Fruit fly (Drosophila melanogaster): ENCODE data around the gene CG15330.
A peak's percentile ranks its signal among the peaks of the same experiment; 100 is the strongest.

The CG15330 gene

DNA sequence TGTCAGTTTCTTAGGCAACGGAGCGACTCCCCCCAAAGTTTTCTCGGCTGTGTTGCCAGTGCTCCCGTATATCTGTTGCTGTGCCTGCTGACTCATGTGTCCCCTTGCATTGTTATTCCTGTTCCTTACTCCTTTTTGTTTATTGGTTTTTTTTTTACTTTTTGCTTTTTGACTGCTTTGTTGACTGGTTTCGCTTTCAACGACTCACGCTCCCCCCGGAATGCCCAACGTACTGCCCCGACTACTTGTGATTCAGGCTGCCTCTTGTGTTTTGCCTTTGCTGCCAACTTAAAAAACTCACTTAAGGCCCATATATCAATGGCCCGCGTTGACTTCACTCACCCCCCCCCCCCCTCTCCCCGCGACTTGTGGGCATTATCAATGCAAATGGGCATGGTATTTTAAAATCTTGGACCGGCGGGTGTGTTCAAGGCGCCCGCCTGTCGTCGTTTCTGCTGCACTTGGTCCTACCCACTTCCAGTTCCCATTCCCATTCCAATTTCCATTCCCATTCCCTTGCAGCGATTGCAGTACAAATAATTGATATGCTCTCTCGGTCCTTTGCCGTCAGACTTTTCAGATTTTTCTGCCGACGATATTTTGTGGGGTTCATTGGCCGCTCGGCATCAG, 17.6 kb downstream of the CG15330 start:
- TF ChIP-seq Jra (GFP tag; optimal IDR thresholded peaks at IDR 0.05) (peak; percentile 38), HLH106 (tag; optimal IDR thresholded peaks at IDR 0.05) (no peak), psq (GFP tag; optimal IDR thresholded peaks at IDR 0.05) (peak; percentile 61), h (GFP tag; optimal IDR thresholded peaks at IDR 0.05) (peak; percentile 20), brk (GFP tag; optimal IDR thresholded peaks at IDR 0.05) (no peak)

DNA sequence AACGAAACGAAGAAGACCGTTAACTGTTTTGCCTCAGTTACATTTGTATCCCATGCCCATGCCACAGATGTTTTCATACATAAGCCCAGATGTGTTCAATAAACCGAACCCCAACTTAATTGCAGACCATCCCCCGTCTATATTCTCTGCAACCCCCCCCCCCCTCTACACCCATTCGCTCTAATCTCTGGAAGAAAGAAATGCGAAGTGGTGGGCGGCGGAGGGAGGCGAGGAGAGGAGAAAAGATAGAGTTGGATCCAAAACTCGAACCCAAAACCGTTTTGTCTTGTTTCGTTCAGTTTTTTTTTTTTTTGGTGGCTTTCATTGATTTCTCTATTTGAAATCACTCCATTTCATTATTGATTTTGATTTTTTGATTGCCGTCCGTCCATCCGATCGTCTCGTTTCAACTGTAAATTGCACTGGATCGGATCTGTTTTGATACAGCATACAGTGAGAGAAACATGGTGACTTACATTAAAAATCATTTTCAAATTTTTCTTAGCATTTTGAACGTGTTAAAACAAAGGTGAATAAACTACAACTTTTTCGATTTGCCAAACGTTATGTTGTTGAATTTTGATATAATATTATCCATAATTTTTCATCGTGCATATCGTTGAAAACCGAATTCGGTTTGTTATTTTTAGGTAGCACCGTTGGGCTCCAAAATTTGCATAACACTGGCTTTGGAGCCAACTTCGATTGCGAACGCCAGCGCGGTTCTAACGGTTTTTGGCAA, 19.8 kb downstream of the CG15330 start:
- TF ChIP-seq N (GFP tag; optimal IDR thresholded peaks at IDR 0.05) (no peak), ey (GFP tag; optimal IDR thresholded peaks at IDR 0.05) (peak; percentile 3), Hnf4 (GFP tag; optimal IDR thresholded peaks at IDR 0.05) (peak; percentile 2), OdsH (GFP tag; optimal IDR thresholded peaks at IDR 0.05) (no peak), Vsx2 (GFP tag; optimal IDR thresholded peaks at IDR 0.05; ENCODE audit: partially characterized antibody) (no peak), Dfd (GFP tag; optimal IDR thresholded peaks at IDR 0.05) (peak; percentile 9), Myc (optimal IDR thresholded peaks at IDR 0.05) (no peak), foxo (GFP tag; optimal IDR thresholded peaks at IDR 0.05) (peak in 1 of 2 experiments; percentile 12)

- TF ChIP-seq Dif (GFP tag; optimal IDR thresholded peaks at IDR 0.05; ENCODE audit: partially characterized antibody): no peak
- TF ChIP-seq br (GFP tag; optimal IDR thresholded peaks at IDR 0.05): no peak
- no peak for TF ChIP-seq ey (GFP tag; optimal IDR thresholded peaks at IDR 0.05)
- TF ChIP-seq dl (GFP tag; optimal IDR thresholded peaks at IDR 0.05; ENCODE audit: insufficient read depth in 1 of 2, partially characterized antibody in 2 of 2): no peak
- TF ChIP-seq woc (GFP tag; optimal IDR thresholded peaks at IDR 0.05): peak; percentile 50
- TF ChIP-seq lola (GFP tag; optimal IDR thresholded peaks at IDR 0.05): no peak
- no peak for TF ChIP-seq Hr78 (GFP tag; optimal IDR thresholded peaks at IDR 0.05)
- TF ChIP-seq Hr83 (GFP tag; optimal IDR thresholded peaks at IDR 0.05; ENCODE audit: poor library complexity, severe bottlenecking): no peak
- peak; percentile 30 for TF ChIP-seq pan (optimal IDR thresholded peaks at IDR 0.05)
- no peak for TF ChIP-seq psq (GFP tag; optimal IDR thresholded peaks at IDR 0.05)
- TF ChIP-seq dmrt93B (GFP tag; optimal IDR thresholded peaks at IDR 0.05): no peak
- no peak for TF ChIP-seq Hnf4 (GFP tag; optimal IDR thresholded peaks at IDR 0.05)
- peak; percentile 81 for TF ChIP-seq Dfd (GFP tag; optimal IDR thresholded peaks at IDR 0.05)
- no peak for TF ChIP-seq OdsH (GFP tag; optimal IDR thresholded peaks at IDR 0.05)
- no peak for TF ChIP-seq Jra (GFP tag; optimal IDR thresholded peaks at IDR 0.05)
- no peak for TF ChIP-seq Sp1 (GFP tag; optimal IDR thresholded peaks at IDR 0.05)
- TF ChIP-seq Vsx2 (GFP tag; optimal IDR thresholded peaks at IDR 0.05; ENCODE audit: partially characterized antibody): no peak
- no peak for TF ChIP-seq Abd-B (GFP tag; optimal IDR thresholded peaks at IDR 0.05)
- TF ChIP-seq HLH106 (tag; optimal IDR thresholded peaks at IDR 0.05): no peak
These were observed 21.3 kb downstream of the CG15330 start for dm6 chrX:7976976-7977834.

DNA sequence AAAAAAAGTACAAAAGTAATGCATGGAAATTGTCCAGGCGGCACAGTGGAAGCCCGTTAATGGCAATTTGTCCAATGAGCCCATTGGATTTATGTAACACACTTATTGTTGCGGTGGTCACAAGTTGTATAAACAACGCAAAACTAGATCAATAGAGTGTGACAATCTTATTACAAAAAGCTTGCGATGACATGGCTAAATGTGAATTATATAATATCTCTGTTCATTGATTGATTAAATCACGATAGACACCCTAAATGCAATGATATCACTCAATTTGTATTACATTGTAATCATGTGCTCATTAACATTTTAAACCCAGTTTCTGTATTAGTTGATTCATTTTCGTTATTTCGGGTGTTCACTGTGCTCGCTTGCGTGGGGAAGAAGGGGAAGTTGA, 22.2 kb downstream of the CG15330 start:
- TF ChIP-seq dmrt93B (GFP tag; optimal IDR thresholded peaks at IDR 0.05): no peak
- no peak for TF ChIP-seq Rel (GFP tag; optimal IDR thresholded peaks at IDR 0.05)
- no peak for TF ChIP-seq Rel (tag; optimal IDR thresholded peaks at IDR 0.05)
- TF ChIP-seq CG9705 (GFP tag; optimal IDR thresholded peaks at IDR 0.05): no peak
- no peak for TF ChIP-seq Hr78 (GFP tag; optimal IDR thresholded peaks at IDR 0.05)
- TF ChIP-seq Vsx2 (GFP tag; optimal IDR thresholded peaks at IDR 0.05; ENCODE audit: partially characterized antibody): no peak
- no peak for TF ChIP-seq brk (GFP tag; optimal IDR thresholded peaks at IDR 0.05)
- TF ChIP-seq HLH106 (tag; optimal IDR thresholded peaks at IDR 0.05): peak; percentile 30
- no peak for TF ChIP-seq N (GFP tag; optimal IDR thresholded peaks at IDR 0.05)
- no peak for TF ChIP-seq sage (GFP tag; optimal IDR thresholded peaks at IDR 0.05)
- no peak for TF ChIP-seq dsf (GFP tag; optimal IDR thresholded peaks at IDR 0.05; ENCODE audit: borderline replicate concordance)
- no peak for TF ChIP-seq sv (GFP tag; optimal IDR thresholded peaks at IDR 0.05)
- no peak for TF ChIP-seq Sp1 (GFP tag; optimal IDR thresholded peaks at IDR 0.05)
- TF ChIP-seq Hr83 (GFP tag; optimal IDR thresholded peaks at IDR 0.05; ENCODE audit: poor library complexity, severe bottlenecking): no peak
- peak; percentile 42 for TF ChIP-seq fru (GFP tag; optimal IDR thresholded peaks at IDR 0.05)
- TF ChIP-seq foxo (GFP tag; optimal IDR thresholded peaks at IDR 0.05): no peak
- TF ChIP-seq woc (GFP tag; optimal IDR thresholded peaks at IDR 0.05): peak; percentile 36
- TF ChIP-seq h (GFP tag; optimal IDR thresholded peaks at IDR 0.05): no peak
